Worm (Caenorhabditis elegans) whole organism, L3 larva: ENCODE data around the gene T04F8.3.

Experiments used
- elt-3 ChIP-seq, 3 experiments: fragments of 150-350 bp in 1 of 3; sonication (generic microtip) in 2 of 3; optimal IDR thresholded peaks; 2 replicates in 2 of 3; 4 replicates in 1 of 3; lab custom pipeline; 2014 to 2017; ENCODE audit warnings: missing biosample characterization in 3 of 3, missing genetic modification characterization in 3 of 3
- fos-1 ChIP-seq: fragments of 150-350 bp; optimal IDR thresholded peaks from 2 replicates; lab custom pipeline; 2014; ENCODE audit warnings: missing biosample characterization, missing genetic modification characterization
- lin-39 ChIP-seq: fragments of 150-350 bp; optimal IDR thresholded peaks from 2 replicates; lab custom pipeline; 2018; ENCODE audit warnings: missing biosample characterization, missing genetic modification reagents, missing genetic modification characterization

- no peak for TF ChIP-seq fos-1 (tag; lab: Kevin White, UChicago)
- no peak for TF ChIP-seq elt-3 (tag; optimal IDR thresholded peaks at IDR 0.05; lab: Kevin White, UChicago)
- no peak for TF ChIP-seq lin-39
These were observed 35.0 kb upstream of the T04F8.3 start for ce11 chrX:11623442-11623841.
